Fruit fly (Drosophila melanogaster): ENCODE results near the gene Irbp18.

The Irbp18 gene

DNA sequence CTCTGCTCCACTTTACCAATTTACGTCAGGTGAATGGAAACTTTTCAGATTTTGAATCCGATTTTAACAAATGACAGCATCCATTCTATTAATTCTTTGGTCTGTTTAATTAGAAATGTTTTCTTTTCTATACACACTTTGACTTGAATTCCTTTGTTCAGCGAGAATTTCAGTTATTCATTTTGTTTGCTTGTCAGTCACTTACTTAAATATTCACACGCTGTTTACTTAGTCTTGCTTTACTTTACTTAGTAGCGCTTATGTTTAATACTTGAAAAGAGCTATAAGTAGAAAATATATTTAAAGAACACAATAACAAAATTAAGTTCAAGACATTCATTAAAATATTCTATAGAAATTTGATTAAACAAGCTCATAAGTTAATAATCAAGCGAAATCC lies 9.4 kb upstream of the Irbp18 start, which contains the start of gene CG32073:
Gene CG32073 (minus strand): TSS at position 151 of the 400 bp plus-strand sequence.
- TF ChIP-seq psq (optimal IDR thresholded peaks at IDR 0.05): no peak

DNA sequence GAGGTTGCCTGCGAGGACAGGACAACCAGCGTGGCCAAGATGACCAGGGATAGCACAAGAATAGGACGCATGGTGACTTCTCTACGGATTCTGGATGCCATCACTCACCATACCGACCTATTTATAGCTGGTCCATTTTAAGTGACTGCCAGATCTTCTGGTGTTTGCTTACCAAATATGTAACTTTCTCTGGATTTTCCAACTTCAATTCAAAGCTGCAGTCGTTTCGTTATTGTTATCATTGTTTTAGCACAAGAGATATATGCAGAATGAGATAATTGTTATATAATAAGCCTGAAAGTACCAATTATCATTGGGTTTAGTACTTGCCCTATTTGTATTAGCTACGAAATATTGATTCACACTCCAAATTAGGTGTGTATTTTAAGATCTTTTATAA lies 5.8 kb upstream of the Irbp18 start, which contains the start of gene CG32071:
Gene CG32071 (minus strand): TSS at position 101 of the 400 bp plus-strand sequence.
- TF ChIP-seq psq (optimal IDR thresholded peaks at IDR 0.05) (no peak), Dll (optimal IDR thresholded peaks at IDR 0.05) (no peak), CG8478 (optimal IDR thresholded peaks at IDR 0.05) (no peak), usp (GFP tag; optimal IDR thresholded peaks at IDR 0.05) (no peak), pan (optimal IDR thresholded peaks at IDR 0.05) (no peak), EcR (GFP tag; optimal IDR thresholded peaks at IDR 0.05) (no peak)

DNA sequence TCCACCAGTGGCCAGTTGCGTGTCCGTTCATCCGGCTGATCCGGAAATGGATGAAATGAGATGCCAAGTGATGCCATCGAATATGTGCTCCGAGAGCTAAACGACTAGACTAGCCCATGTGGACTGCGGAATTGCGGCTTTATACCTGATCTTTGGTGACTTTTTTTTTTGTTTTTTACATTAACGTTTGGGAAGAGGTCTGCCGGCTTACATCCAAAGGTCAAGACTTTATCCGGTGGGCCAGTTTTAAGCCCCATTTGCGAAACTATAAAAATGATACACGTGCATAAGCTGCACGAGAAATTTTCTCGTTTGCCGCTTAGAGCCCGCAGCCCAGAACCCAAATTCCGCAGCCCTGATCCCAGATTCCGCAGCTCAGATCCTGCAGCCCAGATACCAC lies 4.9 kb upstream of the Irbp18 start, which contains the start of gene Elo68alpha:
Gene Elo68alpha (minus strand): TSS at position 101 of the 400 bp plus-strand sequence.
- TF ChIP-seq Dll (optimal IDR thresholded peaks at IDR 0.05): no peak
- no peak for TF ChIP-seq pan (optimal IDR thresholded peaks at IDR 0.05)
- no peak for TF ChIP-seq EcR (GFP tag; optimal IDR thresholded peaks at IDR 0.05)
- no peak for TF ChIP-seq psq (optimal IDR thresholded peaks at IDR 0.05)
- TF ChIP-seq CG8478 (optimal IDR thresholded peaks at IDR 0.05): no peak
- TF ChIP-seq usp (GFP tag; optimal IDR thresholded peaks at IDR 0.05): no peak

DNA sequence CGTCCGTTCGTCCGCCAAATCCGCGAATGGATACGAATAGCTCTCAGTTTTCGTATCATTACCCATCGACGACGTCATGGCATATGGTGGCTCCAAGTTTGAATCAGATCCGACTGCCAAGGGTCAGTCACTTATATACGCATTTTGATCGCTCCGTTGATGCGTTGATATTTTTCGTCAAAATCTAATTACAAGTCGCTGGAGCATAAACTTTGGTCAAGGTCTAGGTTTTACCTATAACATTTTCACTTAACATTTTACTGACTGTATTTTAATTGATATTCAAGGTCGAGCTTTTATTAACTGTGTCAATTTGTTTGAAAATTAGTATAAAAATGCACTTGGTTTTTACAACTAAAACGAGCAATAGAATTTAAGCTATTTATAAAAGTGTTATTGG lies 3.6 kb upstream of the Irbp18 start, which contains the start of gene Elo68beta:
Gene Elo68beta (minus strand): TSS at position 101 of the 400 bp plus-strand sequence.
- TF ChIP-seq pan (optimal IDR thresholded peaks at IDR 0.05) (no peak), EcR (GFP tag; optimal IDR thresholded peaks at IDR 0.05) (no peak), Dll (optimal IDR thresholded peaks at IDR 0.05) (no peak)

DNA sequence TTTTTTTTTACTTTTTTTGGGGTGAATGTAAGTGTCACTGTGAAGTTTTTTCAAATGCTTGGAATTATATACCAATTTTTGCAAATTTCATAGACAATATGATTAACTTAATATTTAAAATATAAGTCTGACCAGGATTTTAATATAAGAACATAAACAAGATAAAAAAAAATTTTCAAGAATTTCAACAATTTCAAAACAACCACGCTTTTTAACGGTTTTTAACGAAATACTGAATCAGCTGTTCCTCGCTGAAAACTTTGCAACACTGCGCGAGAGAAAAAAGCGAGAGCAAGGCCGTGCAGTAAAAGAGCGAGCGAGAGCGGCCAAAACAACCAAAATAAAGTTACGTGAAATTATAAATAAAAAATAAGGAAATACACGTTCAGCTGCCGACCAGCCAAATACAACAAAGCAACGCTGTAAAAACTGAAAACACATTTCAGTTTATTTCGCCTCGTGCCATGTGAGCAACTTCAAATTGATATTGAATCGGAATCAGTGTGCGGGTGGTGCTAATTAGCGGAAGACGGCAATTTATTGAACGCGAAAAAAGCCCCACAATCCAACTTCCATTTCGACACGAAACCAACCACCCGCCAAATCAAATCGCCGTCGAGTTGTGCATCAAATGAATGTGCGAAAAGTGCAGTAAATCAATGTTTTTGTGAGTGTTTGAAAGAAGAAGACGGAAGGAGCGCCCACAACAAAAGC lies 1.6 kb downstream of the Irbp18 start, which contains the start of the genes CG46439, Iyd and CG33947:
Gene CG46439 (minus strand): TSS at position 51 of the 714 bp plus-strand sequence.
Gene Iyd (minus strand): TSS at position 51 of the 714 bp plus-strand sequence.
Gene CG33947 (plus strand): TSS at position 302 of the 714 bp plus-strand sequence.
- TF ChIP-seq pan (optimal IDR thresholded peaks at IDR 0.05) (no peak), psq (optimal IDR thresholded peaks at IDR 0.05) (no peak), usp (GFP tag; optimal IDR thresholded peaks at IDR 0.05) (no peak), Dll (optimal IDR thresholded peaks at IDR 0.05) (no peak), EcR (GFP tag; optimal IDR thresholded peaks at IDR 0.05) (no peak), CG8478 (optimal IDR thresholded peaks at IDR 0.05) (no peak)

DNA sequence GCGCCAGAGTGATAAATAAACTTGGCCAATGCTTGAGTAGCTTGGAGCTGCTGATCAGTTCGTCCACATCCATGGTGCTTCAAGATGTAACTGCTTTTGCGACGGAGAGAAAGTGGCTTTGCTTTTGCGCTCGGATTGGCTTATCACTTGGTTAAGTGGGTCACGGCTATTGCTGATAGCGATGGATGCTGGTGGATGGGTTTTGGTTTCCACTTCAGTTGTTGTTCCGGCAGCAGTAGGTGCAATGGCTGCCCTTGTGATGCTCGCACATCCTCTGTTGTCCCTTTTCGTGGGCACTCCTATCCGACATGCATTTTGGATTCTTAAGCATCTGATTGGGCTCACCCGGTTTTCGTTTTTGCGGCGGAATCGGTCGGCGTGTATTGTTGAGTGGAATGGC lies 3.7 kb downstream of the Irbp18 start:
- TF ChIP-seq CG8478 (optimal IDR thresholded peaks at IDR 0.05) (no peak), usp (GFP tag; optimal IDR thresholded peaks at IDR 0.05) (no peak), Dll (optimal IDR thresholded peaks at IDR 0.05) (no peak), EcR (GFP tag; optimal IDR thresholded peaks at IDR 0.05) (no peak), pan (optimal IDR thresholded peaks at IDR 0.05) (no peak), psq (optimal IDR thresholded peaks at IDR 0.05) (no peak)

DNA sequence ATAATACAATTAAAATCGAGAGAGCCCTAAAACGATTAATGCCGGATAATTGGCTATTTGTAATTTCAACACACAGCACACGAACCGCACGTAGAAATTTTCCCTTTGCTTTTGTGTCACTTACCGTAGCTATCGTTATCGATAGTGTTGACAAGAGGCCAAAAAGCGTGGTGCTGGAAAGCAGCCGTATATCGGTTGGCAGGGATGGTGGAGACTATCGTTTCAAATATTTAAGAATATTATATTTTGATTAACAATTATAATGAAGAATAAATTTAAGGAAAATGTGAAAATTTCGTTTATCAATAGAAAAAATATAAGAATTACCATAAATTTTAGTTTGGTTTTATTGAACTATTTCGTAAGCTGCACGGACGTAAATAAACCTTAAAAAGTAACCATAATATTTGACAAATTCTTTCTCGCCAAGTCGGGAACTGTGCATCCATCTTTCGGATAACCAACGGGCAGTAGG lies 4.9 kb downstream of the Irbp18 start, which contains the start of gene JIL-1:
Gene JIL-1 (minus strand): TSS at position 148 of the 475 bp plus-strand sequence.
- TF ChIP-seq pan (optimal IDR thresholded peaks at IDR 0.05) (no peak), CG8478 (optimal IDR thresholded peaks at IDR 0.05) (no peak), usp (GFP tag; optimal IDR thresholded peaks at IDR 0.05) (no peak), psq (optimal IDR thresholded peaks at IDR 0.05) (no peak), EcR (GFP tag; optimal IDR thresholded peaks at IDR 0.05) (no peak), Dll (optimal IDR thresholded peaks at IDR 0.05) (no peak)

DNA sequence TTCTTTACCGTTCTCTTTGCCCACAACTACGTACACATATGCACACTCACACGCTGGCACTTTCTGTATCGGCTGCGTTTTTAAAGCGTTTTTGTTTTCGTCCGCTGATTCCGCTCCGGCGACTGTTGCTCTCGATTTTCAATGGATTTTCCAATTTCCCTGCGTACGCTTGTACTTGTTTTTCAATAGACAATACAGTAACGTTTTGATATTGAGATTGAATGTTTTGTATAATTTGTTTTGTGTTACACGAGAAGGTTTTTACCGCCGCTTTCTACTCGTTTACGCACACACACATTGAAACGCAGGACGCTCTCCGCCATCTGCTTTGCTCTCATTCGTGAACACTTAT lies 5.4 kb downstream of the Irbp18 start:
- no peak for TF ChIP-seq psq (optimal IDR thresholded peaks at IDR 0.05)
- TF ChIP-seq pan (optimal IDR thresholded peaks at IDR 0.05): no peak
- TF ChIP-seq usp (GFP tag; optimal IDR thresholded peaks at IDR 0.05): no peak
- no peak for TF ChIP-seq EcR (GFP tag; optimal IDR thresholded peaks at IDR 0.05)
- no peak for TF ChIP-seq Dll (optimal IDR thresholded peaks at IDR 0.05)
- no peak for TF ChIP-seq CG8478 (optimal IDR thresholded peaks at IDR 0.05)

DNA sequence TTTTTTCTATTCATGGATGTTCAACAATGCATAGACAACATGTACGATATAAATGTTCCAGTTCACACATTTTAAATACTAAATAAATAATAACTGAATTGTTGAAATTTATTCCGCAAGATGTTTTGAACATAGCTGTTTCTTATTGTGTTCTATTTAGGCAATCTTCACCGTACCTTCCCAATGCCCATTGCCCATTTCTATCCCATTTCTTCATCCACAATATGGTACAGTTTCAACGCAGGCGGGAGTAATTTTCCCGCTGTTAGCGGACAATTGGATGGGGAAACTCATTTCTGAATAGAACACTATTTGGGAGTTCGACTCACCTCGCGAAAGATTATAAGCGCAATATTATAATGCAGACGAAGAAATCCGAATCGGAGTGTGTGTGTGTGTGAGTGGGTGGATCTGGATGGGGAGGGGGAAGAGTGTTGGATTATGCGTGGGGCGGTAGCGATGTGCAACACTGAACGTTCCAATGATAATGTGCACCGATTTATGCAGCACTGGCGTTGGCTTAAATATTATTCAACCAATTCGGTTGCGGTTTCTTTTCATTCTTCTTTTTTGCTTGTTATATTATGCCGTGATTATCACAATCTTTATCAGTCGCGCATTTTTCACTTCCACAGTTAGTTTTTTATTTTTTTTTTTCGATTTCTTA lies 5.9 kb downstream of the Irbp18 start:
- no peak for TF ChIP-seq Dll (optimal IDR thresholded peaks at IDR 0.05)
- no peak for TF ChIP-seq psq (optimal IDR thresholded peaks at IDR 0.05)
- no peak for TF ChIP-seq usp (GFP tag; optimal IDR thresholded peaks at IDR 0.05)
- no peak for TF ChIP-seq EcR (GFP tag; optimal IDR thresholded peaks at IDR 0.05)
- no peak for TF ChIP-seq CG8478 (optimal IDR thresholded peaks at IDR 0.05)
- TF ChIP-seq pan (optimal IDR thresholded peaks at IDR 0.05): no peak

DNA sequence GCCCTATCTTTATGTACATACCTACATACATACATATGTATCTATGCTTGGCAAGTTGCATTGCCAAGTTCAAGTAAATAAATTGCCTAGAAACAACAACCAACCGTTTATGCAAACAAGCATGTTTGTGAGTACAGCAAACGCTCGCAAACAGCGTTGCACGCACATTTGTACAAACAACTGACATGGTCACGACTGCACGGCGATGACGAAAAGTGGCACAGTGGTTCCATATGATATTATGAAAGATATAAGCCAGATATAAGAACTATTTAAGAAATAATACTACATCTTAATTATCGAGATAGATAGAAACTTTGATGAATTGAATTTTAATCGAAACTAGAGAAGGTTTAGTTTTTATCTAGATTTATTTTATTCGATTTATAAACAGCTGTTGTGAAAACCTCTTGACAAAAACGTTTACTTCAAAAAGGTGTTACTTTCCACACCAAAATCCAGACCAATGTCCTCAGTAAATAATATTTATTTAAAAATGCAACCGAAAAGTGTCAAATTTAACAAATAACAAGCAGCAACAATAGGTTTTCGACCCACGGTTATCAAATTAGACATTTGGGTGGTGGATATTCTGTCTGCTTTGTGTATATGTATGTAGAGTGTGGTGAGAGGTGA lies 8.1 kb downstream of the Irbp18 start:
- no peak for TF ChIP-seq psq (optimal IDR thresholded peaks at IDR 0.05)
- no peak for TF ChIP-seq pan (optimal IDR thresholded peaks at IDR 0.05)
- no peak for TF ChIP-seq EcR (GFP tag; optimal IDR thresholded peaks at IDR 0.05)
- TF ChIP-seq usp (GFP tag; optimal IDR thresholded peaks at IDR 0.05): no peak
- no peak for TF ChIP-seq CG8478 (optimal IDR thresholded peaks at IDR 0.05)
- no peak for TF ChIP-seq Dll (optimal IDR thresholded peaks at IDR 0.05)

DNA sequence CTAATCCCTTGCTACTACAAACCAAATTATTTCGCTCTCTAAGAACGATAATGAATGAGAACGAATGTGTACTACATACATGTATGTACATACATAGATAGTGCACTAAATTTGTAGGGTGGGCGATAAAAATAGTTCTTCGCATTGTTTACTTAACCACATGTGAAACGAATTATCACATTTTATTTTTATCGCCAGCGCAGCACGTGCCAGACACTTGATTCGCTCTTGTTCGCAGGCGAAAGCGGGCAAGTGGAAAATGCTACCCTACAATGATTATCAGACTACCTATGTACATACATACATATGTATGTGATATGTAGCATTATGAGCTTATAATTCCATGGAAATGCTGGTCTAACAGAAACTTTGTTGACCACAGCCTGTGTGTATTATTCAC lies 12.2 kb downstream of the Irbp18 start:
- TF ChIP-seq EcR (GFP tag; optimal IDR thresholded peaks at IDR 0.05) (no peak), psq (optimal IDR thresholded peaks at IDR 0.05) (no peak), pan (optimal IDR thresholded peaks at IDR 0.05) (no peak), usp (GFP tag; optimal IDR thresholded peaks at IDR 0.05) (no peak), CG8478 (optimal IDR thresholded peaks at IDR 0.05) (no peak)

All from whole organism.